Worm (Caenorhabditis elegans) whole organism, mixed stage, embryonic: ENCODE measurements around the gene fbxa-176.
"Not testable (repeated sequence)": the region's sequence is repeated elsewhere in the genome, so short reads cannot be mapped to it uniquely, and the experiment has no call there.

ENCODE experiments used
- M03D4.4 ChIP-seq: sonication (generic microtip); optimal IDR thresholded peaks from 2 replicates; lab custom pipeline; 2017; ENCODE audit warnings: mild to moderate bottlenecking, missing genetic modification characterization, missing compliant biosample characterization
- bed-3 ChIP-seq: fragments of 200-800 bp; sonication (Bioruptor generic); optimal IDR thresholded peaks from 3 replicates; lab custom pipeline; 2018; ENCODE audit warnings: mild to moderate bottlenecking, missing genetic modification characterization, moderate library complexity, missing compliant biosample characterization
- blmp-1 ChIP-seq: fragments of 150-350 bp; optimal IDR thresholded peaks from 2 replicates; lab custom pipeline; 2014; ENCODE audit warnings: missing biosample characterization, missing genetic modification characterization
- ceh-43 ChIP-seq: fragments of 200-800 bp; sonication (Bioruptor generic); optimal IDR thresholded peaks from 2 replicates; lab custom pipeline; 2018; ENCODE audit warnings: mild to moderate bottlenecking, missing genetic modification characterization, moderate library complexity, missing compliant biosample characterization
- ceh-83 ChIP-seq: fragments of 200-800 bp; sonication (Bioruptor generic); optimal IDR thresholded peaks from 2 replicates; lab custom pipeline; 2018; ENCODE audit warnings: mild to moderate bottlenecking, missing genetic modification characterization, missing compliant biosample characterization
- ces-1 ChIP-seq: fragments of 150-350 bp; optimal IDR thresholded peaks from 2 replicates; lab custom pipeline; 2014; ENCODE audit warnings: missing biosample characterization, missing genetic modification reagents, missing genetic modification characterization
- cnd-1 ChIP-seq: fragments of 200-800 bp; sonication (Bioruptor generic); optimal IDR thresholded peaks from 2 replicates; lab custom pipeline; 2018; ENCODE audit warnings: mild to moderate bottlenecking, missing genetic modification characterization, missing compliant biosample characterization
- drap-1 ChIP-seq: fragments of 200-800 bp; sonication (Bioruptor generic); optimal IDR thresholded peaks from 3 replicates; lab custom pipeline; 2018; ENCODE audit warnings: mild to moderate bottlenecking, missing genetic modification characterization, missing compliant biosample characterization
- elt-1 ChIP-seq: sonication (generic microtip); optimal IDR thresholded peaks from 2 replicates; lab custom pipeline; 2017; ENCODE audit warnings: missing genetic modification characterization, mild to moderate bottlenecking, missing compliant biosample characterization, antibody characterized with exemption, moderate library complexity, borderline replicate concordance; ENCODE audit not compliant: insufficient read depth
- elt-3 ChIP-seq: fragments of 150-350 bp; optimal IDR thresholded peaks from 2 replicates; lab custom pipeline; 2014; ENCODE audit warnings: missing biosample characterization, missing genetic modification characterization
- flh-1 ChIP-seq: fragments of 200-800 bp; sonication (Bioruptor generic); optimal IDR thresholded peaks from 2 replicates; lab custom pipeline; 2018; ENCODE audit warnings: mild to moderate bottlenecking, missing genetic modification characterization, moderate library complexity, missing compliant biosample characterization
- ham-2 ChIP-seq: fragments of 200-800 bp; sonication (Bioruptor generic); optimal IDR thresholded peaks from 2 replicates; lab custom pipeline; 2018; ENCODE audit warnings: mild to moderate bottlenecking, missing genetic modification characterization, missing compliant biosample characterization
- hlh-1 ChIP-seq: fragments of 150-350 bp; optimal IDR thresholded peaks from 2 replicates; lab custom pipeline; 2014; ENCODE audit warnings: missing biosample characterization, missing genetic modification reagents, missing genetic modification characterization
- lin-32 ChIP-seq: fragments of 200-800 bp; sonication (Bioruptor generic); optimal IDR thresholded peaks from 2 replicates; lab custom pipeline; 2018; ENCODE audit warnings: mild to moderate bottlenecking, missing genetic modification characterization, missing compliant biosample characterization
- lsy-2 ChIP-seq: fragments of 150-350 bp; optimal IDR thresholded peaks from 2 replicates; lab custom pipeline; 2014; ENCODE audit warnings: missing biosample characterization, missing genetic modification characterization
- mab-5 ChIP-seq: fragments of 150-350 bp; optimal IDR thresholded peaks from 2 replicates; lab custom pipeline; 2014; ENCODE audit warnings: missing biosample characterization, missing genetic modification characterization
- mls-2 ChIP-seq: sonication (generic microtip); optimal IDR thresholded peaks from 2 replicates; lab custom pipeline; 2016; ENCODE audit warnings: mild to moderate bottlenecking, missing genetic modification characterization, moderate library complexity, missing compliant biosample characterization
- nhr-12 ChIP-seq: fragments of 150-350 bp; optimal IDR thresholded peaks from 2 replicates; lab custom pipeline; 2014; ENCODE audit warnings: missing biosample characterization, missing genetic modification characterization
- nhr-2 ChIP-seq: fragments of 150-350 bp; optimal IDR thresholded peaks from 2 replicates; lab custom pipeline; 2014; ENCODE audit warnings: missing biosample characterization, missing genetic modification characterization
- nhr-237 ChIP-seq: fragments of 150-350 bp; optimal IDR thresholded peaks from 2 replicates; lab custom pipeline; 2014; ENCODE audit warnings: missing biosample characterization, missing genetic modification characterization
- nhr-28 ChIP-seq: fragments of 150-350 bp; optimal IDR thresholded peaks from 2 replicates; lab custom pipeline; 2014; ENCODE audit warnings: missing biosample characterization, missing genetic modification characterization
- nhr-76 ChIP-seq: sonication (generic microtip); optimal IDR thresholded peaks from 2 replicates; lab custom pipeline; 2017; ENCODE audit warnings: missing biosample characterization, missing genetic modification characterization
- pha-4 ChIP-seq: fragments of 150-350 bp; optimal IDR thresholded peaks from 2 replicates; lab custom pipeline; 2018; ENCODE audit warnings: missing biosample characterization, missing genetic modification reagents, missing genetic modification characterization
- sem-2 ChIP-seq: fragments of 200-800 bp; sonication (Bioruptor generic); optimal IDR thresholded peaks from 2 replicates; lab custom pipeline; 2018; ENCODE audit warnings: mild to moderate bottlenecking, missing genetic modification characterization, missing compliant biosample characterization
- snpc-4 ChIP-seq: fragments of 150-350 bp; optimal IDR thresholded peaks from 2 replicates; lab custom pipeline; 2014; ENCODE audit warnings: missing biosample characterization, missing genetic modification characterization
- sptf-1 ChIP-seq: sonication (generic microtip); optimal IDR thresholded peaks from 2 replicates; lab custom pipeline; 2017; ENCODE audit warnings: mild to moderate bottlenecking, missing genetic modification characterization, moderate library complexity, missing compliant biosample characterization
- tbx-8 ChIP-seq: fragments of 200-800 bp; sonication (Bioruptor generic); optimal IDR thresholded peaks from 2 replicates; lab custom pipeline; 2018; ENCODE audit warnings: mild to moderate bottlenecking, missing genetic modification characterization, moderate library complexity, missing compliant biosample characterization
- unc-120 ChIP-seq: sonication (generic microtip); optimal IDR thresholded peaks from 2 replicates; lab custom pipeline; 2017; ENCODE audit warnings: missing genetic modification characterization, missing compliant biosample characterization; ENCODE audit not compliant: poor library complexity, severe bottlenecking
- unc-39 ChIP-seq: fragments of 150-350 bp; optimal IDR thresholded peaks from 2 replicates; lab custom pipeline; 2014; ENCODE audit warnings: missing biosample characterization, missing genetic modification characterization
- unc-62 ChIP-seq: fragments of 150-350 bp; optimal IDR thresholded peaks from 2 replicates; lab custom pipeline; 2014; ENCODE audit warnings: missing biosample characterization, missing genetic modification reagents, missing genetic modification characterization
- zip-8 ChIP-seq: fragments of 150-350 bp; optimal IDR thresholded peaks from 2 replicates; lab custom pipeline; 2014; ENCODE audit warnings: missing biosample characterization, missing genetic modification characterization
- ztf-11 ChIP-seq: fragments of 150-350 bp; optimal IDR thresholded peaks from 2 replicates; lab custom pipeline; 2014; ENCODE audit warnings: missing biosample characterization, missing genetic modification characterization

Gene fbxa-176

ce11 chrV:17565903-17566302, 16.4 kb downstream of the fbxa-176 start, which contains the start of gene fbxa-171:
Gene fbxa-171, minus strand, starts transcription at chrV:17566003.
- TF ChIP-seq pha-4 (no peak), tbx-8 (GFP tag; lab: Kevin White, UChicago) (no peak), elt-1 (no peak), flh-1 (GFP tag; lab: Kevin White, UChicago) (no peak), ceh-43 (GFP tag; lab: Kevin White, UChicago) (no peak), snpc-4 (no peak), unc-62 (no peak), drap-1 (GFP tag; lab: Kevin White, UChicago) (no peak), blmp-1 (tag; lab: Kevin White, UChicago) (no peak), M03D4.4 (tag; lab: Kevin White, UChicago) (no peak)

ce11 chrV:17566850-17567249, 17.4 kb downstream of the fbxa-176 start, which contains the start of gene C38D9.2:
Gene C38D9.2, plus strand, starts transcription at chrV:17567150.
- TF ChIP-seq flh-1 (GFP tag; lab: Kevin White, UChicago): no peak
- TF ChIP-seq ztf-11 (tag; lab: Kevin White, UChicago): no peak
- no peak for TF ChIP-seq unc-120
- no peak for TF ChIP-seq mab-5
- TF ChIP-seq lin-32 (GFP tag; lab: Kevin White, UChicago): no peak
- TF ChIP-seq pha-4: no peak
- TF ChIP-seq lsy-2 (tag; lab: Kevin White, UChicago): no peak
- no peak for TF ChIP-seq nhr-76 (tag; lab: Kevin White, UChicago)
- no peak for TF ChIP-seq drap-1 (GFP tag; lab: Kevin White, UChicago)
- no peak for TF ChIP-seq ces-1 (GFP tag; lab: Kevin White, UChicago)
- no peak for TF ChIP-seq tbx-8 (GFP tag; lab: Kevin White, UChicago)
- TF ChIP-seq elt-3 (tag; lab: Kevin White, UChicago): no peak
- TF ChIP-seq nhr-28 (tag; lab: Kevin White, UChicago): no peak
- TF ChIP-seq cnd-1 (tag; lab: Kevin White, UChicago): no peak
- no peak for TF ChIP-seq nhr-12 (tag; lab: Kevin White, UChicago)
- no peak for TF ChIP-seq nhr-2 (tag; lab: Kevin White, UChicago)
- no peak for TF ChIP-seq mls-2 (tag; lab: Kevin White, UChicago)

ce11 chrV:17580017-17580416, 30.5 kb downstream of the fbxa-176 start:
- TF ChIP-seq ces-1 (GFP tag; lab: Kevin White, UChicago): no peak
- TF ChIP-seq nhr-12 (tag; lab: Kevin White, UChicago): no peak
- TF ChIP-seq unc-39 (tag; lab: Kevin White, UChicago): no peak
- no peak for TF ChIP-seq ceh-83 (GFP tag; lab: Kevin White, UChicago)
- no peak for TF ChIP-seq nhr-2 (tag; lab: Kevin White, UChicago)
- TF ChIP-seq elt-1: no peak
- TF ChIP-seq zip-8: no peak
- TF ChIP-seq sem-2 (GFP tag; lab: Kevin White, UChicago): no peak
- TF ChIP-seq nhr-76 (tag; lab: Kevin White, UChicago): no peak
- no peak for TF ChIP-seq flh-1 (GFP tag; lab: Kevin White, UChicago)
- TF ChIP-seq mab-5: no peak
- no peak for TF ChIP-seq drap-1 (GFP tag; lab: Kevin White, UChicago)
- TF ChIP-seq sptf-1 (tag; lab: Kevin White, UChicago): no peak
- no peak for TF ChIP-seq M03D4.4 (tag; lab: Kevin White, UChicago)

DNA sequence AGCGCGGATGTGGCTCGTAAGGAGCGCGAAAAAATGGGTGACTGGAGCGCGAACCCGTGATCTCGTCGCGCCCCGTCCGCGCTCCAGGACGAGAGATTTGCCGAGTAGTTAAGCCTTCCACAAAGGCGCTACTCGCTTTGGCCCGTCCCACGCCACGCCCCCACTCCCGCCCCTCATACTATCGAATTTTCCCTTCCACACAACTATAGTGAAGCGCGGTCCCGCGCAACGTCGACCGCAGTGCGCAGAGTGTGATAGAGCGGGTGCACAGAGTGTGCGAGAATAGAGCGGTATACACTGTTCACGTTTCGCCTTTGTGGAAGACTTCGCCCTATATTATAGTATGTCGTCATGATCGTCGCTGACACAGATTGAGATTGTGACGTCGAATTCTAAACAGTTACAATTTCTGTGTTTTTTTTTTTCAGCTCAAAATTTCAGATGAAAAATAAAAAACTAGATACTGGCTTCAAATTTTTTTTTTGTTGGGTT, 34.9 kb downstream of the fbxa-176 start, which contains the start of gene fbxa-133:
TSS of gene fbxa-133 (plus strand) at position 442 of the 492 bp plus-strand sequence.
- not testable (repeated sequence) for TF ChIP-seq nhr-12 (tag; lab: Kevin White, UChicago); snpc-4; elt-1
- TF ChIP-seq, all 35 proteins: peak for 0; not testable (repeated sequence) for 35

DNA sequence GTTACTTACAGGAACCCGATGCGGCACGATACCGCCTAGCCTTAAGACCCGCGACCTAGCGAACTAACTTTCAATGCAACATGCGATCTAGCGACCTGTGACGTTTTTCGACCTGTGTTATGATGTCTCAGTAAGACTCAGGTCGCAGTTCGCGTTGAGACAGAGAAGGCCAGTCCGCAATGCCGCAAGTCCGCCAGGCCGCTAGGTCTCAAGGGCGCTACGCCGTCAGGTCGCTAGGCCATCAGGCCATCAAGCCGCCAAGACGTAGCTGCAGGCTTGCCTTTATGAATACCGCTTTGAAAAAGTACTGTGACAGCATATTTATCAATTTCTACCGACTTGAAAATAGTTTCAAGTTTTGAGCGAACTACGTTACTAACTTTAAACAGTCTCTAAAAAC, 46.2 kb downstream of the fbxa-176 start:
- TF ChIP-seq ces-1 (GFP tag; lab: Kevin White, UChicago) (no peak), snpc-4 (no peak), nhr-237 (no peak), pha-4 (no peak), hlh-1 (tag; lab: Kevin White, UChicago) (no peak), bed-3 (GFP tag; lab: Kevin White, UChicago) (no peak), nhr-28 (tag; lab: Kevin White, UChicago) (no peak), ham-2 (GFP tag; lab: Kevin White, UChicago) (no peak)
- TF ChIP-seq, all 35 proteins: peak for 0
